Fruit fly (Drosophila melanogaster) whole organism, embryonic: Measurements from ENCODE around the gene Spps.

Source experiments
- Adf1 ChIP-seq: fragments of 200-800 bp; sonication (Bioruptor generic); IDR thresholded peaks from 2 replicates; pipeline ENCODE4 v1.3.6; 2022; ENCODE audit warnings: missing biosample characterization, missing genetic modification characterization
- CG10979 ChIP-seq: fragments of 200-800 bp; sonication (Bioruptor generic); optimal IDR thresholded peaks from 2 replicates; lab custom pipeline; 2018; ENCODE audit warnings: missing biosample characterization, mild to moderate bottlenecking, missing genetic modification characterization, moderate library complexity
- CG11093 ChIP-seq: fragments of 200-800 bp; sonication (Bioruptor generic); IDR thresholded peaks from 3 replicates; pipeline ENCODE4 v1.3.6; 2022; ENCODE audit warnings: missing biosample characterization, missing genetic modification characterization
- CG13775 ChIP-seq: fragments of 200-800 bp; sonication (Bioruptor generic); optimal IDR thresholded peaks from 3 replicates; lab custom pipeline; 2017; ENCODE audit warnings: missing biosample characterization, mild to moderate bottlenecking, missing genetic modification characterization
- CG14014 ChIP-seq: fragments of 200-800 bp; sonication (Bioruptor generic); IDR thresholded peaks from 2 replicates; pipeline ENCODE4 v1.3.6; 2022; ENCODE audit warnings: missing biosample characterization, missing genetic modification characterization
- CG15269 ChIP-seq: fragments of 200-800 bp; sonication (Bioruptor generic); optimal IDR thresholded peaks from 2 replicates; lab custom pipeline; 2018; ENCODE audit warnings: missing biosample characterization, mild to moderate bottlenecking, missing genetic modification characterization, moderate library complexity
- CG15601 ChIP-seq: fragments of 200-800 bp; sonication (Bioruptor generic); optimal IDR thresholded peaks from 3 replicates; lab custom pipeline; 2019; ENCODE audit warnings: missing biosample characterization, mild to moderate bottlenecking, missing genetic modification characterization, moderate library complexity
- CG16863 ChIP-seq: fragments of 200-800 bp; sonication (Bioruptor generic); optimal IDR thresholded peaks from 3 replicates; lab custom pipeline; 2016; ENCODE audit warnings: missing biosample characterization, missing genetic modification characterization
- CG17186 ChIP-seq: fragments of 200-800 bp; sonication (Bioruptor generic); optimal IDR thresholded peaks from 3 replicates; lab custom pipeline; 2017; ENCODE audit warnings: missing biosample characterization, missing genetic modification reagents, missing genetic modification characterization
- CG17385 ChIP-seq: fragments of 200-800 bp; sonication (Bioruptor generic); optimal IDR thresholded peaks from 3 replicates; lab custom pipeline; 2018; ENCODE audit warnings: missing biosample characterization, mild to moderate bottlenecking, missing genetic modification characterization
- CG17612 ChIP-seq: fragments of 200-800 bp; sonication (Bioruptor generic); IDR thresholded peaks from 2 replicates; pipeline ENCODE4 v1.3.6; 2022; ENCODE audit warnings: missing biosample characterization, missing genetic modification characterization
- CG18011 ChIP-seq: fragments of 200-800 bp; sonication (Bioruptor generic); optimal IDR thresholded peaks from 2 replicates; lab custom pipeline; 2017; ENCODE audit warnings: missing biosample characterization, missing genetic modification characterization, mild to moderate bottlenecking, moderate library complexity, missing genotype
- CG32772 ChIP-seq: fragments of 200-800 bp; sonication (Bioruptor generic); IDR thresholded peaks from 2 replicates; pipeline ENCODE4 v1.3.6; 2022; ENCODE audit warnings: missing biosample characterization, missing genetic modification characterization
- CG3281 ChIP-seq: fragments of 200-800 bp; sonication (Bioruptor generic); optimal IDR thresholded peaks from 3 replicates; lab custom pipeline; 2017; ENCODE audit warnings: missing biosample characterization, mild to moderate bottlenecking, missing genetic modification characterization
- CG34376 ChIP-seq: fragments of 200-800 bp; sonication (Bioruptor generic); optimal IDR thresholded peaks from 2 replicates; lab custom pipeline; 2018; ENCODE audit warnings: missing biosample characterization, mild to moderate bottlenecking, missing genetic modification characterization
- CG4707 ChIP-seq: fragments of 200-800 bp; sonication (Bioruptor generic); optimal IDR thresholded peaks from 2 replicates; lab custom pipeline; 2018; ENCODE audit warnings: missing biosample characterization, mild to moderate bottlenecking, missing genetic modification characterization, moderate library complexity
- CG4730 ChIP-seq: fragments of 200-800 bp; sonication (Bioruptor generic); IDR thresholded peaks from 2 replicates; pipeline ENCODE4 v1.3.6; 2022; ENCODE audit warnings: missing biosample characterization, missing genetic modification characterization
- CG5245 ChIP-seq: fragments of 200-800 bp; sonication (Bioruptor generic); optimal IDR thresholded peaks from 3 replicates; lab custom pipeline; 2016; ENCODE audit warnings: missing biosample characterization, missing genetic modification characterization
- CG6689 ChIP-seq: fragments of 200-800 bp; sonication (Bioruptor generic); IDR thresholded peaks from 2 replicates; pipeline ENCODE4 v1.3.6; 2022; ENCODE audit warnings: missing biosample characterization, missing genetic modification characterization
- CG8388 ChIP-seq: fragments of 200-800 bp; sonication (Bioruptor generic); optimal IDR thresholded peaks from 2 replicates; lab custom pipeline; 2019; ENCODE audit warnings: missing biosample characterization, mild to moderate bottlenecking, missing genetic modification characterization, moderate library complexity
- CHES-1-like ChIP-seq: fragments of 200-800 bp; sonication (Bioruptor generic); optimal IDR thresholded peaks from 2 replicates; lab custom pipeline; 2016; ENCODE audit warnings: missing biosample characterization, missing genetic modification characterization
- Dp ChIP-seq: fragments of 200-800 bp; sonication (Bioruptor generic); optimal IDR thresholded peaks from 2 replicates; lab custom pipeline; 2018; ENCODE audit warnings: missing biosample characterization, mild to moderate bottlenecking, missing genetic modification characterization, moderate library complexity
- Eip74EF ChIP-seq, 2 experiments: fragments of 200-800 bp in 1 of 2; fragments of >200 bp in 1 of 2; sonication (Bioruptor generic) in 1 of 2; optimal IDR thresholded peaks; 2 replicates each; lab custom pipeline; 2017 to 2019; ENCODE audit warnings: missing biosample characterization in 2 of 2, missing genetic modification characterization in 2 of 2, mild to moderate bottlenecking in 1 of 2, moderate library complexity in 1 of 2
- H2.0 ChIP-seq: fragments of 200-800 bp; sonication (Bioruptor generic); IDR thresholded peaks from 2 replicates; pipeline ENCODE4 v1.3.6; 2022; ENCODE audit warnings: missing biosample characterization, missing genetic modification characterization
- Jarid2 ChIP-seq: fragments of 200-800 bp; sonication (Bioruptor generic); optimal IDR thresholded peaks from 3 replicates; lab custom pipeline; 2017; ENCODE audit warnings: mild to moderate bottlenecking, missing biosample characterization, missing genetic modification reagents, missing genetic modification characterization
- Lpt ChIP-seq: fragments of >200 bp; optimal IDR thresholded peaks from 2 replicates; lab custom pipeline; 2018; ENCODE audit warnings: missing biosample characterization, missing genetic modification characterization
- NK7.1 ChIP-seq: fragments of 200-800 bp; sonication (Bioruptor generic); optimal IDR thresholded peaks from 3 replicates; lab custom pipeline; 2016; ENCODE audit warnings: missing biosample characterization, missing genetic modification characterization
- Neu2 ChIP-seq: fragments of 200-800 bp; sonication (Bioruptor generic); optimal IDR thresholded peaks from 3 replicates; lab custom pipeline; 2016; ENCODE audit warnings: missing biosample characterization, missing genetic modification characterization, borderline replicate concordance
- Nf-YC ChIP-seq: fragments of 200-800 bp; optimal IDR thresholded peaks from 3 replicates; lab custom pipeline; 2019; ENCODE audit warnings: missing biosample characterization, mild to moderate bottlenecking, missing genetic modification characterization, moderate library complexity
- Sox102F ChIP-seq: fragments of 200-800 bp; sonication (Bioruptor generic); optimal IDR thresholded peaks from 2 replicates; lab custom pipeline; 2018; ENCODE audit warnings: missing biosample characterization, mild to moderate bottlenecking, missing genetic modification characterization, moderate library complexity
- Sry-β ChIP-seq: fragments of 200-800 bp; sonication (Bioruptor generic); optimal IDR thresholded peaks from 2 replicates; lab custom pipeline; 2018; ENCODE audit warnings: missing biosample characterization, mild to moderate bottlenecking, missing genetic modification characterization, moderate library complexity
- bowl ChIP-seq: fragments of 200-800 bp; sonication (Bioruptor generic); IDR thresholded peaks from 2 replicates; pipeline ENCODE4 v1.3.6; 2022; ENCODE audit warnings: missing biosample characterization, missing genetic modification characterization
- ems ChIP-seq: fragments of 200-800 bp; sonication (Bioruptor generic); optimal IDR thresholded peaks from 3 replicates; lab custom pipeline; 2016; ENCODE audit warnings: missing biosample characterization, missing genetic modification characterization
- exex ChIP-seq: fragments of 200-800 bp; sonication (Bioruptor generic); optimal IDR thresholded peaks from 4 replicates; lab custom pipeline; 2018; ENCODE audit warnings: missing biosample characterization, mild to moderate bottlenecking, missing genetic modification characterization, moderate library complexity
- eyg ChIP-seq: fragments of 200-800 bp; sonication (Bioruptor generic); optimal IDR thresholded peaks from 3 replicates; lab custom pipeline; 2016; ENCODE audit warnings: missing biosample characterization, missing genetic modification characterization
- fd3F ChIP-seq: fragments of 200-800 bp; sonication (Bioruptor generic); optimal IDR thresholded peaks from 2 replicates; lab custom pipeline; 2018; ENCODE audit warnings: missing biosample characterization, mild to moderate bottlenecking, missing genetic modification characterization, moderate library complexity
- fd96Cb ChIP-seq: fragments of 200-800 bp; sonication (Bioruptor generic); optimal IDR thresholded peaks from 2 replicates; lab custom pipeline; 2018; ENCODE audit warnings: missing biosample characterization, mild to moderate bottlenecking, missing genetic modification characterization, moderate library complexity
- ham ChIP-seq: fragments of 200-800 bp; sonication (Bioruptor generic); IDR thresholded peaks from 2 replicates; pipeline ENCODE4 v1.3.6; 2022; ENCODE audit warnings: missing biosample characterization, missing genetic modification characterization
- ken ChIP-seq: fragments of 200-800 bp; sonication (Bioruptor generic); IDR thresholded peaks from 3 replicates; pipeline ENCODE4 v1.3.6; 2022; ENCODE audit warnings: missing biosample characterization, missing genetic modification characterization
- klu ChIP-seq: fragments of 200-800 bp; sonication (Bioruptor generic); IDR thresholded peaks from 2 replicates; pipeline ENCODE4 v1.3.6; 2022; ENCODE audit warnings: missing biosample characterization, missing genetic modification characterization
- lab ChIP-seq: fragments of 200-800 bp; sonication (Bioruptor generic); optimal IDR thresholded peaks from 3 replicates; lab custom pipeline; 2017; ENCODE audit warnings: missing biosample characterization, missing genetic modification characterization, mild to moderate bottlenecking, moderate library complexity, missing genetic modification reagents
- pros ChIP-seq: fragments of 200-800 bp; sonication (Bioruptor generic); optimal IDR thresholded peaks from 3 replicates; lab custom pipeline; 2019; ENCODE audit warnings: missing biosample characterization, mild to moderate bottlenecking, missing genetic modification characterization, moderate library complexity
- row ChIP-seq: fragments of 200-800 bp; sonication (Bioruptor generic); IDR thresholded peaks from 3 replicates; pipeline ENCODE4 v1.3.6; 2022; ENCODE audit warnings: missing biosample characterization, missing genetic modification characterization
- run ChIP-seq: fragments of 200-800 bp; sonication (Bioruptor generic); optimal IDR thresholded peaks from 3 replicates; lab custom pipeline; 2018; ENCODE audit warnings: missing biosample characterization, mild to moderate bottlenecking, missing genetic modification characterization
- sc ChIP-seq, 3 experiments: fragments of >200 bp in 2 of 3; fragments of 200-800 bp in 1 of 3; sonication (Bioruptor generic) in 1 of 3; optimal IDR thresholded peaks; 2 replicates in 2 of 3; 3 replicates in 1 of 3; lab custom pipeline; 2017; ENCODE audit warnings: mild to moderate bottlenecking in 1 of 3, missing biosample characterization in 1 of 3, missing genetic modification characterization in 1 of 3, missing genetic modification reagents in 1 of 3
- sim ChIP-seq: fragments of 200-800 bp; sonication (Bioruptor generic); IDR thresholded peaks from 2 replicates; pipeline ENCODE4 v1.3.6; 2022; ENCODE audit warnings: missing biosample characterization, missing genetic modification characterization
- tll ChIP-seq, 2 experiments: fragments of 200-800 bp in 1 of 2; fragments of >200 bp in 1 of 2; sonication (Bioruptor generic) in 1 of 2; optimal IDR thresholded peaks; 2 replicates each; lab custom pipeline; 2017 to 2019; ENCODE audit warnings: missing biosample characterization in 2 of 2, missing genetic modification characterization in 2 of 2, mild to moderate bottlenecking in 1 of 2, moderate library complexity in 1 of 2
- wdn ChIP-seq: fragments of 200-800 bp; sonication (Bioruptor generic); IDR thresholded peaks from 2 replicates; pipeline ENCODE4 v1.3.6; 2022; ENCODE audit warnings: missing biosample characterization, missing genetic modification characterization
- yki ChIP-seq: fragments of >200 bp; optimal IDR thresholded peaks from 3 replicates; lab custom pipeline; 2018
- zf30C ChIP-seq: fragments of 200-800 bp; sonication (Bioruptor generic); optimal IDR thresholded peaks from 3 replicates; lab custom pipeline; 2018; ENCODE audit warnings: missing biosample characterization, mild to moderate bottlenecking, missing genetic modification characterization

The Spps gene

dm6 chr3R:24188619-24189018 is 38.1 kb downstream of the Spps start, which contains the start of gene CG5515 (continued):
- TF ChIP-seq CG4730 (peak; percentile 75), NK7.1 (GFP tag; lab: Kevin White, UChicago) (peak; percentile 29), zf30C (no peak), Neu2 (no peak), CG10979 (tag; lab: Kevin White, UChicago) (peak; percentile 84), CG32772 (peak; percentile 74), sim (GFP tag; lab: Robert Waterston, UW) (no peak), CG17186 (GFP tag; lab: Kevin White, UChicago) (no peak), CG13775 (GFP tag; lab: Kevin White, UChicago) (peak; percentile 90), run (tag; lab: Kevin White, UChicago) (no peak), CG15269 (tag; lab: Kevin White, UChicago) (peak; percentile 76), CG18011 (peak; percentile 66), CG5245 (GFP tag; lab: Kevin White, UChicago) (peak; percentile 32), yki (lab: Kevin White, UChicago) (no peak), pros (no peak), row (GFP tag; lab: Robert Waterston, UW) (peak; percentile 93), ken (peak; percentile 93), exex (tag; lab: Kevin White, UChicago) (no peak), lab (GFP tag; lab: Kevin White, UChicago) (no peak), sc (optimal IDR thresholded peaks at IDR 0.05; lab: Kevin White, UChicago) (no peak), sc (GFP tag; optimal IDR thresholded peaks at IDR 0.05; lab: Kevin White, UChicago) (peak; percentile 20), H2.0 (GFP tag; lab: Robert Waterston, UW) (peak; percentile 80), CG17385 (GFP tag; lab: Kevin White, UChicago) (peak; percentile 45), CG11093 (GFP tag; lab: Robert Waterston, UW) (peak; percentile 51; the same call in 1 of the 3 replicates), CG6689 (GFP tag; lab: Robert Waterston, UW) (peak; percentile 79), CG16863 (GFP tag; lab: Kevin White, UChicago) (peak; percentile 71), CG15601 (peak; percentile 76), fd96Cb (tag; lab: Kevin White, UChicago) (peak; percentile 49), Sry-β (GFP tag; lab: Kevin White, UChicago) (no peak), Dp (peak; percentile 80), fd3F (GFP tag; lab: Kevin White, UChicago) (peak; percentile 68), ems (GFP tag; lab: Kevin White, UChicago) (peak; percentile 66), wdn (GFP tag; lab: Robert Waterston, UW) (peak; percentile 81), Sox102F (GFP tag; lab: Kevin White, UChicago) (peak; percentile 88), CG4707 (GFP tag; lab: Kevin White, UChicago) (no peak), Lpt (GFP tag; lab: Kevin White, UChicago) (no peak), Adf1 (GFP tag; lab: Robert Waterston, UW) (peak; percentile 65), tll (GFP tag; optimal IDR thresholded peaks at IDR 0.05; lab: Kevin White, UChicago) (no peak), ham (peak; percentile 54; the same call in 1 of the 2 replicates), CG8388 (GFP tag; lab: Kevin White, UChicago) (peak; percentile 41), klu (peak; percentile 51; the same call in 1 of the 2 replicates), CG17612 (GFP tag; lab: Robert Waterston, UW) (peak; percentile 27; the same call in 1 of the 2 replicates), Nf-YC (tag; lab: Kevin White, UChicago) (peak; percentile 58), eyg (GFP tag; lab: Kevin White, UChicago) (peak; percentile 48), bowl (GFP tag; lab: Robert Waterston, UW) (peak; percentile 44; the same call in 1 of the 2 replicates), Eip74EF (GFP tag; optimal IDR thresholded peaks at IDR 0.05; lab: Kevin White, UChicago) (no peak), CG14014 (GFP tag; lab: Robert Waterston, UW) (peak; percentile 70; the same call in 1 of the 2 replicates), CG34376 (no peak), CG3281 (GFP tag; lab: Kevin White, UChicago) (peak; percentile 60), CHES-1-like (GFP tag; lab: Kevin White, UChicago) (peak; percentile 76), Jarid2 (GFP tag; lab: Kevin White, UChicago) (no peak)
